Worm (Caenorhabditis elegans): ENCODE results near the gene nid-1.

DNA sequence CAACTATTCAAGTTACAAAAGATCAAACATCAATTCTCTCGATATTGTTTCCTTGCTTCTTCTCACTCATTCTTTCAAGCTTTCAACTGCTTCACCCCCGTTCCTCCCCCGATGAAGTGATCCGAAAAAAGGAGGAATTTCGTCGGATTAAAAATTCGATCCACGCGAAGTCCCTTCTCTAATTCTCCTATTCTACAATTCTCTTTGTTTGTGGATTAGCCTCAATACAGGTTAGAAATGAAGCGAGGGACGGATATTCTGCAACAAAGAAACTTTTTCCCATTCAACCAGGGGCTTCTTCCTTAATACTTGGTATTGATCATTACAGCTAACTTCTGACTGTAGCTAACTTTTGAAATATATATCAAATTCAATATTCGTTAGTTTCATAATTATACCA is 34.9 kb downstream of the nid-1 start, which contains the start of gene grl-2:
- no peak for TF ChIP-seq elt-1 (tag; optimal IDR thresholded peaks at IDR 0.05)
- TF ChIP-seq unc-62 (GFP tag; optimal IDR thresholded peaks at IDR 0.05): no peak
- no peak for TF ChIP-seq zag-1 (tag; optimal IDR thresholded peaks at IDR 0.05)
- TF ChIP-seq ztf-11 (tag; optimal IDR thresholded peaks at IDR 0.05): no peak
- TF ChIP-seq fkh-10 (GFP tag; optimal IDR thresholded peaks at IDR 0.05): no peak
- TF ChIP-seq eor-1 (tag; optimal IDR thresholded peaks at IDR 0.05): no peak
- no peak for TF ChIP-seq mdl-1 (tag; optimal IDR thresholded peaks at IDR 0.05)
- TF ChIP-seq lin-15B (tag; optimal IDR thresholded peaks at IDR 0.05): no peak
- no peak for TF ChIP-seq elt-3 (tag; optimal IDR thresholded peaks at IDR 0.05)
- no peak for TF ChIP-seq egl-27 (tag; optimal IDR thresholded peaks at IDR 0.05)
- no peak for TF ChIP-seq nhr-23 (tag; optimal IDR thresholded peaks at IDR 0.05)
- TF ChIP-seq snpc-4 (tag; optimal IDR thresholded peaks at IDR 0.05): no peak
- TF ChIP-seq nhr-11 (tag; optimal IDR thresholded peaks at IDR 0.05): no peak
- no peak for TF ChIP-seq ZK546.5 (tag; optimal IDR thresholded peaks at IDR 0.05)
